Fruit fly (Drosophila melanogaster): Measurements from ENCODE around the gene Cpr67B.

Gene Cpr67B

dm6 chr3L:9366850-9367430, 37.7 kb upstream of the Cpr67B start, which contains the start of the genes Klp67A and CG4452 (continued):
- peak; percentile 45; the same call in 1 of the 2 replicates for TF ChIP-seq CG32532 (GFP tag; IDR thresholded peaks at IDR 0.05)
- peak; percentile 50 for TF ChIP-seq CG4424 (GFP tag; optimal IDR thresholded peaks at IDR 0.05)
- 0 out of 3 replicates have a peak, but pooled peaks have one; percentile 4 for TF ChIP-seq CG11456 (GFP tag; IDR thresholded peaks at IDR 0.05)
- TF ChIP-seq wdn (GFP tag; IDR thresholded peaks at IDR 0.05) = no peak
- TF ChIP-seq seq (GFP tag; IDR thresholded peaks at IDR 0.05) = no peak
- TF ChIP-seq Dref (GFP tag; IDR thresholded peaks at IDR 0.05) = peak; percentile 74
- peak; percentile 92 for TF ChIP-seq Doc3 (GFP tag; IDR thresholded peaks at IDR 0.05; ENCODE audit: partially characterized antibody)
- TF ChIP-seq Optix (GFP tag; IDR thresholded peaks at IDR 0.05) = no peak
- TF ChIP-seq Med (GFP tag) = peak; percentile 87
- TF ChIP-seq Fer2 (tag; optimal IDR thresholded peaks at IDR 0.05) = no peak
- peak; percentile 89 for TF ChIP-seq CG34224 (GFP tag; IDR thresholded peaks at IDR 0.05; ENCODE audit: partially characterized antibody)
- TF ChIP-seq Fer1 (GFP tag; optimal IDR thresholded peaks at IDR 0.05) = peak; percentile 16
- no peak for TF ChIP-seq pros (GFP tag; optimal IDR thresholded peaks at IDR 0.05)
- TF ChIP-seq sisA (GFP tag; IDR thresholded peaks at IDR 0.05) = no peak
- TF ChIP-seq vfl (GFP tag; optimal IDR thresholded peaks at IDR 0.05) = peak; percentile 61
- no peak for TF ChIP-seq gt (GFP tag; IDR thresholded peaks at IDR 0.05)
- no peak for TF ChIP-seq bcd (GFP tag; optimal IDR thresholded peaks at IDR 0.05)
- peak; percentile 11 for TF ChIP-seq fd3F (GFP tag; optimal IDR thresholded peaks at IDR 0.05)
- TF ChIP-seq tll (GFP tag; optimal IDR thresholded peaks at IDR 0.05) = peak in 1 of 2 experiments; percentile 22
- TF ChIP-seq CG10654 (GFP tag; optimal IDR thresholded peaks at IDR 0.05) = peak; percentile 20
- TF ChIP-seq CG13424 (tag; optimal IDR thresholded peaks at IDR 0.05) = peak; percentile 54
- no peak for TF ChIP-seq CG4282 (GFP tag; optimal IDR thresholded peaks at IDR 0.05)
- TF ChIP-seq CG6765 (GFP tag; optimal IDR thresholded peaks at IDR 0.05) = no peak
- TF ChIP-seq her (GFP tag; optimal IDR thresholded peaks at IDR 0.05) = no peak
- TF ChIP-seq CG12104 (GFP tag; optimal IDR thresholded peaks at IDR 0.05) = peak; percentile 21
- no peak for TF ChIP-seq nau (GFP tag; optimal IDR thresholded peaks at IDR 0.05)
- peak; percentile 5 for TF ChIP-seq Fer3 (tag; optimal IDR thresholded peaks at IDR 0.05)
- TF ChIP-seq btn (GFP tag; optimal IDR thresholded peaks at IDR 0.05) = no peak
- TF ChIP-seq CG17186 (GFP tag; optimal IDR thresholded peaks at IDR 0.05) = peak; percentile 55
- peak; percentile 52 for TF ChIP-seq twi (tag; optimal IDR thresholded peaks at IDR 0.05)
- no peak for TF ChIP-seq peb (GFP tag; IDR thresholded peaks at IDR 0.05)
- no peak for TF ChIP-seq Antp (GFP tag; optimal IDR thresholded peaks at IDR 0.05)
- TF ChIP-seq scrt (GFP tag; optimal IDR thresholded peaks at IDR 0.05) = no peak
- TF ChIP-seq cad (GFP tag; optimal IDR thresholded peaks at IDR 0.05) = no peak
- peak; percentile 23; the same call in 1 of the 2 replicates for TF ChIP-seq Xrp1 (GFP tag; IDR thresholded peaks at IDR 0.05)
- TF ChIP-seq yki (optimal IDR thresholded peaks at IDR 0.05) = no peak
- TF ChIP-seq shn (GFP tag; optimal IDR thresholded peaks at IDR 0.05) = no peak
- TF ChIP-seq CrebB (tag; optimal IDR thresholded peaks at IDR 0.05) = no peak
- no peak for TF ChIP-seq gcm (GFP tag; optimal IDR thresholded peaks at IDR 0.05)
- no peak for TF ChIP-seq Six4 (GFP tag; optimal IDR thresholded peaks at IDR 0.05)
- TF ChIP-seq chn (GFP tag; optimal IDR thresholded peaks at IDR 0.05) = no peak
- TF ChIP-seq otp (GFP tag; IDR thresholded peaks at IDR 0.05) = no peak
- no peak for TF ChIP-seq CG11504 (tag; optimal IDR thresholded peaks at IDR 0.05)
- peak; percentile 79 for TF ChIP-seq CG12659 (GFP tag; optimal IDR thresholded peaks at IDR 0.05)
- TF ChIP-seq CG18476 (GFP tag; optimal IDR thresholded peaks at IDR 0.05) = peak; percentile 37
- TF ChIP-seq pum (GFP tag; optimal IDR thresholded peaks at IDR 0.05) = no peak
- no peak for TF ChIP-seq CG10274 (GFP tag; optimal IDR thresholded peaks at IDR 0.05)
- TF ChIP-seq MBD-R2 (GFP tag; IDR thresholded peaks at IDR 0.05) = 0 out of 2 replicates have a peak, but pooled peaks have one; percentile 37
- TF ChIP-seq CG15514 (GFP tag; optimal IDR thresholded peaks at IDR 0.05) = peak; percentile 74
- TF ChIP-seq Max (GFP tag; optimal IDR thresholded peaks at IDR 0.05) = peak; percentile 32
- no peak for TF ChIP-seq bigmax (GFP tag; optimal IDR thresholded peaks at IDR 0.05)
